Worm (Caenorhabditis elegans): ENCODE measurements around the gene F49C5.11.

Gene F49C5.11

DNA sequence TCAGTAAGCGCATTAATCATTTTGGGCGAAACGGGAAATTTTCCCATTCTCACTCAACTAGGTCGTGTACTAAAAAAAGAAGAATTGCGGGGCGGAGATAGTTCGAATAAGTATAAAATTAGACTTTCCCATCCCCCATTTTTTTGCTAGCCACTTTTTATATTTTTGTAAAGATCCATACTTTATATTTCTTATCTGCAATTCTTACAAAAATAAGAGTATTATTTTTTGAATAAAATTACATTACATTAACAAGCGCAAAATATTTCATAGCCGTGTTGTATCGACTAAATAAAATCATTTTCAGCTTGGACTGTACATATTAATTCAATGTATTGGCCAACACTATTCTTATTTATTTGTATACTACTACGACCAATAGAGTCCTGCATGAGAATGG lies at the start of gene F49C5.11:
F49C5.11 (plus strand) TSS at position 301 of the 400 bp plus-strand sequence.
- no peak for TF ChIP-seq ztf-23 (GFP tag; IDR thresholded peaks at IDR 0.05)
- TF ChIP-seq T22C8.4 (GFP tag; IDR thresholded peaks at IDR 0.05) = no peak
- TF ChIP-seq ref-1 (GFP tag; conservative IDR thresholded peaks at IDR 0.05) = no peak
- TF ChIP-seq cog-1 (tag; optimal IDR thresholded peaks at IDR 0.05) = no peak
- TF ChIP-seq med-1 (GFP tag; optimal IDR thresholded peaks at IDR 0.05; ENCODE audit: insufficient read depth) = no peak
- no peak for TF ChIP-seq flt-1 (GFP tag; IDR thresholded peaks at IDR 0.05)
- TF ChIP-seq klf-2 (GFP tag; conservative IDR thresholded peaks at IDR 0.05) = no peak
- no peak for TF ChIP-seq tab-1 (GFP tag; IDR thresholded peaks at IDR 0.05)

DNA sequence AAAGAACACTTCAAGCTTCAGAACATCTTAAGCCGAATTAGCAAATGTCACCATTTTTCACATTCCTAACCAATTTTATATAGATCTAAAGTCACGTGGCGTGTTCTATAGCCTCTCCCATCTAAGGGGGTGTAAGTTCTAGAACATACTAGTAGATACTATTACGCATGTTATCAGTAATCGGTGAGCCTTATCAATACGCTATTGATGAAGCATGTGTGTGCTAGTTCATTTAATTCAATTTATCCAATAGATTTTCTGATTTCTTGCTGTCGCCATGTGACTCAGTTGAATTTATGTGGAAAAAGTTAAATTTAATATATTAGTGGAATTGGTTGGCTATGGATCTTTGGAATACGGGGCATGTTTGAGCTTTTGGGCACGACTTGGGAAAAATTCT lies 49.2 kb upstream of the F49C5.11 start:
- no peak for TF ChIP-seq ztf-29 (GFP tag; IDR thresholded peaks at IDR 0.05)
- no peak for TF ChIP-seq ref-1 (GFP tag; conservative IDR thresholded peaks at IDR 0.05)
- TF ChIP-seq cog-1 (tag; optimal IDR thresholded peaks at IDR 0.05) = no peak
- no peak for TF ChIP-seq flt-1 (GFP tag; IDR thresholded peaks at IDR 0.05)

DNA sequence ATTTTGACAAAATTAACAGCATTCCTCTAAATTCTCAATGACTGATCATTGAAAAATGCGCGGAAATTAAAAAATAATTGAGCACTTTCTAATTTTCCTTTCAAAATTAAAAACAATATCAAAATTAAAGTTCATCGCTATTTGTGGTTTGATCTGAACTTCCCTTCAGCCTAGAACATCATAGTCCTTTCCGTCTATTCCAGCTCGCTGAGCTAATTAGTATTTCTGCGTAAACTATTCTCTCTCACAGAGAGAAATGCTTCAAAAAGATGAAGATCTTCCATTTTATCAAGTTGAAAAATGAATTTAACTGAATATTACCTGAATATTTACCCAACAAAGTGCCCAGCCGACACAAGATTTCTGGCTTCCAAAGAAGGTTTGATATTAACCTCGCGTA lies 48.6 kb upstream of the F49C5.11 start, which contains the start of gene srh-68:
srh-68 (plus strand) TSS at position 301 of the 400 bp plus-strand sequence.
- TF ChIP-seq cog-1 (tag; optimal IDR thresholded peaks at IDR 0.05) (no peak), T22C8.4 (GFP tag; IDR thresholded peaks at IDR 0.05) (no peak), ztf-23 (GFP tag; IDR thresholded peaks at IDR 0.05) (no peak), tab-1 (GFP tag; IDR thresholded peaks at IDR 0.05) (no peak), ztf-29 (GFP tag; IDR thresholded peaks at IDR 0.05) (no peak), klf-2 (GFP tag; conservative IDR thresholded peaks at IDR 0.05) (no peak), med-1 (GFP tag; optimal IDR thresholded peaks at IDR 0.05; ENCODE audit: insufficient read depth) (no peak), flt-1 (GFP tag; IDR thresholded peaks at IDR 0.05) (no peak), ref-1 (GFP tag; conservative IDR thresholded peaks at IDR 0.05) (no peak)

DNA sequence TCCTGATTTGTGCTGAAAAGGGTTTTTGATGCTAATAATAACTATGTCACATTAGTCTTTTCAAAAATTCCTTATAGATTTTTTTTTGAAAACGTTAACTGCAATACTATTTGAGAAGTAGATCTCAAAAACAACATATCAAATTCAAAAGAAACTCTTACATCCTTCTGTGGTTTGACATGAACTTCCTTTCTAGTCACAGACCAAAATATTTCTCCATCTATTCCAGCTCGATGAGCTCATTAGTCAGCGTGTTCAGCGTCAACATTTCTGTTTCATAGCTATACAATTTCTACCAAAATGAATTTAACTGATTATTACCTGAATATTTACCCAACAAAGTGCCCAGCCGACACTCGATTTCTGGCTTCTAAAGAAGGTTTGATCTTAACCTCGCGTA lies 47.0 kb upstream of the F49C5.11 start, which contains the start of gene srh-67:
srh-67 (plus strand) TSS at position 301 of the 400 bp plus-strand sequence.
- TF ChIP-seq cog-1 (tag; optimal IDR thresholded peaks at IDR 0.05) = no peak
- no peak for TF ChIP-seq T22C8.4 (GFP tag; IDR thresholded peaks at IDR 0.05)
- TF ChIP-seq med-1 (GFP tag; optimal IDR thresholded peaks at IDR 0.05; ENCODE audit: insufficient read depth) = no peak
- TF ChIP-seq klf-2 (GFP tag; conservative IDR thresholded peaks at IDR 0.05) = no peak
- TF ChIP-seq flt-1 (GFP tag; IDR thresholded peaks at IDR 0.05) = no peak
- no peak for TF ChIP-seq tab-1 (GFP tag; IDR thresholded peaks at IDR 0.05)
- no peak for TF ChIP-seq ztf-29 (GFP tag; IDR thresholded peaks at IDR 0.05)
- no peak for TF ChIP-seq ref-1 (GFP tag; conservative IDR thresholded peaks at IDR 0.05)
- no peak for TF ChIP-seq ztf-23 (GFP tag; IDR thresholded peaks at IDR 0.05)

DNA sequence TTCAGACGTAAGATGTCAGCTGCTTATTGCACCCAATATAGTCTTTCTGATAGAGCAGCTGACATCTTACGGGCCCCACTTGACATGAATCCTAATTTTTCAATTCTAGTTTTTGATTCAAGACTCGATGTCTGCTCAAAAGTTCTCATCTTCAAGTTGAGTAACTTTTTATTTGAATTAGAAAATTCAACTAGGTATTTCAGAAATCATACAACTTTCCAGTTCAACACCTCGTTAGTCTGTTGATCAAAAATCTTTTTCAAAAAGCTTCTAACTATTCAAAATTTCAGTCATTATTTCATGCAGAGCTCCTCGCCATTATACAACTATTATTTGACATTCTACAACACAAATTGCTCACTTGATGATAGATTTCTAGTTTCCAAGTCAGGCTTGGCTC lies 43.8 kb upstream of the F49C5.11 start, which contains the start of gene srh-73:
srh-73 (plus strand) TSS at position 301 of the 400 bp plus-strand sequence.
- no peak for TF ChIP-seq klf-2 (GFP tag; conservative IDR thresholded peaks at IDR 0.05)
- no peak for TF ChIP-seq ref-1 (GFP tag; conservative IDR thresholded peaks at IDR 0.05)
- TF ChIP-seq ztf-23 (GFP tag; IDR thresholded peaks at IDR 0.05) = no peak
- TF ChIP-seq T22C8.4 (GFP tag; IDR thresholded peaks at IDR 0.05) = no peak
- no peak for TF ChIP-seq cog-1 (tag; optimal IDR thresholded peaks at IDR 0.05)

DNA sequence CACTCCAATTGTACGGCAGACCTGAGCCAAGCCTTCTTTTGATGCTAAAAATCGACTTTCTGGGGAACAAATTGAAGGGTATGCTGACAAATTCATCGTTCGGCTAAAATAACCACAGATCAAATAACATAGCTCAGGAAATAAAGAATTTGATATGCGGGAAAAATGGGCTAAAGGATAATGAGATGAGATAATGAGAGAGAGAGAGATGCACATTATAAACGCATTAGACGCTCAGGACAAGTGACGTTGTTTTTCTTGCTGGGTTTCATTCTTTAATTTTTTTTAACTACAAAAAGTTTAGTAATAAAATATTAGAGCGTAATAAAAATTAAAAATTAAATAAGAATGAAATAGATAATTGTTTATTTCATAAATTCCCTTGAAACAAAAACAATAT lies 41.1 kb upstream of the F49C5.11 start, which contains the start of gene srh-69:
srh-69 (minus strand) TSS at position 101 of the 400 bp plus-strand sequence.
- no peak for TF ChIP-seq ref-1 (GFP tag; conservative IDR thresholded peaks at IDR 0.05)
- TF ChIP-seq med-1 (GFP tag; optimal IDR thresholded peaks at IDR 0.05; ENCODE audit: insufficient read depth) = no peak
- TF ChIP-seq T22C8.4 (GFP tag; IDR thresholded peaks at IDR 0.05) = no peak
- TF ChIP-seq cog-1 (tag; optimal IDR thresholded peaks at IDR 0.05) = no peak
- no peak for TF ChIP-seq tab-1 (GFP tag; IDR thresholded peaks at IDR 0.05)
- TF ChIP-seq klf-2 (GFP tag; conservative IDR thresholded peaks at IDR 0.05) = no peak
- no peak for TF ChIP-seq flt-1 (GFP tag; IDR thresholded peaks at IDR 0.05)

DNA sequence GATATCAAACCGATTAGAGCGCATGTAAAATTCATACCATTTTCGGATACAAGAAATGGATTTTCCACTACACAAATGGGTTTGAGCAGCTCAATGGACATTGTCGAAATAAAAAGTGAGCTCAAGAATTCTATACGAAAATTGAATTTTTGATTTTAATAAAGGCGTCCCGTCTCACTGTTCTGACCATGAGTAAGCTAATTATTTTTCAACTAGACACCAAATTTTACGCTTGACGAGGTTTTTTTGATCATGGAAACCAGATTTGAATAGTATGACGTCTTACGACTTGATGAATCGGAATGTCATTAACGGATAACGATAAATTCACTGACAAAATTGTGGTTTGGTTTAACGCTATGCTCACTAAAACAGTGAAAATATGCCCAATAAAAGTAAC lies 39.4 kb upstream of the F49C5.11 start, which contains the start of gene srh-61:
srh-61 (minus strand) TSS at position 101 of the 400 bp plus-strand sequence.
- no peak for TF ChIP-seq med-1 (GFP tag; optimal IDR thresholded peaks at IDR 0.05; ENCODE audit: insufficient read depth)
- no peak for TF ChIP-seq flt-1 (GFP tag; IDR thresholded peaks at IDR 0.05)
- no peak for TF ChIP-seq cog-1 (tag; optimal IDR thresholded peaks at IDR 0.05)
- TF ChIP-seq T22C8.4 (GFP tag; IDR thresholded peaks at IDR 0.05) = no peak
- no peak for TF ChIP-seq klf-2 (GFP tag; conservative IDR thresholded peaks at IDR 0.05)
- TF ChIP-seq ztf-29 (GFP tag; IDR thresholded peaks at IDR 0.05) = no peak

DNA sequence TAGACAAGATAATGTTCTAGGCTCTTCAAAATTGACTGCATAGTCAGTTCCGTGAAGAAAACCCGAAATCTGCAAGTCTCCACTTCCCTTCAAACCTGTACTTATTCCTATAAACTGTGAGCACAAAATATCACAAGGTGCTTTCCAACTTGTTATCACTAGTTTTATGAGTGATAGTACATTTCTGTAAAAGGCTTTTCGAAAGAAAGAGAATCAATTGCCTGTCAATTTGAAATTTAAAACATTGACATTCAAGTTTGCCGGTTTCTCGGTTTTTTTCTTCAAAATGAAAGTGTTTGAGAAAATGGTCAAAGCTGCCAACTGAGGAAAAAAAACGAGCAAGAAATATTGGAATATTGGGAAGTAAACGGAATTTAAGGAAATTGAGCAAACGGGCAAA lies 37.7 kb upstream of the F49C5.11 start:
- no peak for TF ChIP-seq ztf-23 (GFP tag; IDR thresholded peaks at IDR 0.05)
- no peak for TF ChIP-seq cog-1 (tag; optimal IDR thresholded peaks at IDR 0.05)
- no peak for TF ChIP-seq med-1 (GFP tag; optimal IDR thresholded peaks at IDR 0.05; ENCODE audit: insufficient read depth)
- TF ChIP-seq flt-1 (GFP tag; IDR thresholded peaks at IDR 0.05) = no peak
- TF ChIP-seq klf-2 (GFP tag; conservative IDR thresholded peaks at IDR 0.05) = no peak
- TF ChIP-seq ztf-29 (GFP tag; IDR thresholded peaks at IDR 0.05) = no peak
- no peak for TF ChIP-seq ref-1 (GFP tag; conservative IDR thresholded peaks at IDR 0.05)
- TF ChIP-seq T22C8.4 (GFP tag; IDR thresholded peaks at IDR 0.05) = no peak
- TF ChIP-seq tab-1 (GFP tag; IDR thresholded peaks at IDR 0.05) = no peak

DNA sequence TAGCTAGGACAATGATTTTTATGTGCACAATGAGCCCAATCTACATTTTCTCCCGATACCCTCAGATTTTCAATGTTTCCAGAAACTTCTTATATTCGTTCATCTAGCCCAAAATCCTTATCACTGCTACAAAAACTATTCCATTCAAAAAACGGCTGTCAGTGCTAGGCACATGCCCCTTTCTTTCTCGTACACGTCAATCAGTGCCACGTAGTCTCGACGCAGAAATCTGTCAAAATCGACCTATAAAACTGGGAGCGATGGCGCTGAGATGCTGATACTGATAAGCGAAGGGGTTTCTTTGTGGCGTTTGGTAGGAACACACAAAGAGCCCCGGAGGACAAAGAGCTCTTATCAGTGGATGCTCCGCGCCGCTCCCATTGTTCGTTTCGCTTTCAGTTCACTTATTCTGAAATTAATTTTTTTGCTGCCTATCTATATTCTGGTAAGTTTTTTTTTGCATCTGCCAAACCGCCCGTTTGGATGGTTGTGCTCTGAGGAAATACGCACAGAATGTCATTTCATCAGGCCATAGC lies 36.8 kb upstream of the F49C5.11 start, which contains the start of gene srh-70:
srh-70 (minus strand) TSS at position 51 of the 536 bp plus-strand sequence.
- TF ChIP-seq cog-1 (tag; optimal IDR thresholded peaks at IDR 0.05) (no peak), ztf-23 (GFP tag; IDR thresholded peaks at IDR 0.05) (no peak), T22C8.4 (GFP tag; IDR thresholded peaks at IDR 0.05) (no peak), tab-1 (GFP tag; IDR thresholded peaks at IDR 0.05) (no peak), flt-1 (GFP tag; IDR thresholded peaks at IDR 0.05) (no peak), klf-2 (GFP tag; conservative IDR thresholded peaks at IDR 0.05) (no peak), ztf-29 (GFP tag; IDR thresholded peaks at IDR 0.05) (no peak), ref-1 (GFP tag; conservative IDR thresholded peaks at IDR 0.05) (no peak), med-1 (GFP tag; optimal IDR thresholded peaks at IDR 0.05; ENCODE audit: insufficient read depth) (no peak)

DNA sequence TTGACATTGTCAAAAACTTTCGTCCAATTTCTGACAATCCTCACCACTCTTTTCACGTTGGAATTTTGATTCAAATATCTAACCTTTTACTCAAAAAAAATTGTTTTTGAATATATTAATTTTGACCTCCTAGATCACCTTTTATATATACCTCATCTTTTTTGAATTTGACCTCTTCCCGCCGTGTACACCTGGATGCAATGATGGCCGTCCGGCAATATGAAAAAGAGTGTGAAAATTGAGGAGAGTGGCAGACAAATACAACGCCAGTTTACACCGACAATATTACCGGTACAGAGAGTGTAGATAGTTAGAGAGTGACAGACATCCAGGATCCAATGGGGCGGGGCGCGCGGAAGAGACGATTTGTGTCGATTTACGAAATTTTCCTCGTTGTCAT lies 36.1 kb upstream of the F49C5.11 start, which contains the start of gene ceh-99:
ceh-99 (plus strand) TSS at position 366 of the 400 bp plus-strand sequence.
- no peak for TF ChIP-seq med-1 (GFP tag; optimal IDR thresholded peaks at IDR 0.05; ENCODE audit: insufficient read depth)
- 0 out of 2 replicates have a peak, but pooled peaks have one; percentile 33 for TF ChIP-seq flt-1 (GFP tag; IDR thresholded peaks at IDR 0.05)
- TF ChIP-seq ztf-23 (GFP tag; IDR thresholded peaks at IDR 0.05) = no peak
- TF ChIP-seq ztf-29 (GFP tag; IDR thresholded peaks at IDR 0.05) = no peak
